Fruit fly (Drosophila melanogaster) whole organism, embryonic: ENCODE results near the gene CG12279.

Source experiments
- CG10209 ChIP-seq: fragments of 200-800 bp; sonication (Bioruptor generic); optimal IDR thresholded peaks from 3 replicates; lab custom pipeline; 2017; ENCODE audit warnings: missing biosample characterization, mild to moderate bottlenecking, missing genetic modification characterization, missing genetic modification reagents
- CG10543 ChIP-seq: fragments of 200-800 bp; sonication (Bioruptor generic); optimal IDR thresholded peaks from 3 replicates; lab custom pipeline; 2017; ENCODE audit warnings: missing biosample characterization, mild to moderate bottlenecking, missing genetic modification characterization, moderate library complexity
- CG10959 ChIP-seq: fragments of 200-800 bp; sonication (Bioruptor generic); IDR thresholded peaks from 2 replicates; pipeline ENCODE4 v1.3.6; 2022; ENCODE audit warnings: missing biosample characterization, missing genetic modification characterization
- CG14667 ChIP-seq: fragments of 200-800 bp; sonication (Bioruptor generic); IDR thresholded peaks from 2 replicates; pipeline ENCODE4 v1.3.6; 2022; ENCODE audit warnings: missing biosample characterization, missing genetic modification characterization
- CG14710 ChIP-seq: fragments of 200-800 bp; sonication (Bioruptor generic); optimal IDR thresholded peaks from 3 replicates; lab custom pipeline; 2019; ENCODE audit warnings: missing biosample characterization, mild to moderate bottlenecking, missing genetic modification characterization, moderate library complexity
- CG17912 ChIP-seq: fragments of 200-800 bp; sonication (Bioruptor generic); optimal IDR thresholded peaks from 2 replicates; lab custom pipeline; 2018; ENCODE audit warnings: missing biosample characterization, mild to moderate bottlenecking, missing genetic modification characterization
- CG18476 ChIP-seq: fragments of 200-800 bp; sonication (Bioruptor generic); optimal IDR thresholded peaks from 2 replicates; lab custom pipeline; 2016; ENCODE audit warnings: missing biosample characterization, mild to moderate bottlenecking, missing genetic modification characterization
- CG2678 ChIP-seq: fragments of 200-800 bp; sonication (Bioruptor generic); optimal IDR thresholded peaks from 3 replicates; lab custom pipeline; 2019; ENCODE audit warnings: missing biosample characterization, mild to moderate bottlenecking, missing genetic modification characterization, moderate library complexity
- CG3065 ChIP-seq: fragments of 200-800 bp; sonication (Bioruptor generic); optimal IDR thresholded peaks from 2 replicates; lab custom pipeline; 2016; ENCODE audit warnings: missing biosample characterization, missing genetic modification characterization
- CG31388 ChIP-seq: fragments of 200-800 bp; sonication (Bioruptor generic); optimal IDR thresholded peaks from 2 replicates; lab custom pipeline; 2016; ENCODE audit warnings: missing biosample characterization, missing genetic modification characterization
- CG32772 ChIP-seq: fragments of 200-800 bp; sonication (Bioruptor generic); IDR thresholded peaks from 2 replicates; pipeline ENCODE4 v1.3.6; 2022; ENCODE audit warnings: missing biosample characterization, missing genetic modification characterization
- CG33213 ChIP-seq: fragments of 200-800 bp; sonication (Bioruptor generic); optimal IDR thresholded peaks from 3 replicates; lab custom pipeline; 2016; ENCODE audit warnings: missing biosample characterization, missing genetic modification characterization
- CG34224 ChIP-seq: fragments of 200-800 bp; sonication (Bioruptor generic); IDR thresholded peaks from 3 replicates; pipeline ENCODE4 v1.3.6; 2022; ENCODE audit warnings: missing biosample characterization, missing genetic modification characterization; ENCODE audit not compliant: partially characterized antibody
- CG4328 ChIP-seq: fragments of 200-800 bp; sonication (Bioruptor generic); optimal IDR thresholded peaks from 3 replicates; lab custom pipeline; 2017; ENCODE audit warnings: missing biosample characterization, missing genetic modification reagents, missing genetic modification characterization
- CG4617 ChIP-seq: fragments of 200-800 bp; sonication (Bioruptor generic); optimal IDR thresholded peaks from 3 replicates; lab custom pipeline; 2016; ENCODE audit warnings: missing biosample characterization, missing genetic modification characterization, borderline replicate concordance
- CG5245 ChIP-seq: fragments of 200-800 bp; sonication (Bioruptor generic); optimal IDR thresholded peaks from 3 replicates; lab custom pipeline; 2016; ENCODE audit warnings: missing biosample characterization, missing genetic modification characterization
- CG7928 ChIP-seq: fragments of 200-800 bp; sonication (Bioruptor generic); optimal IDR thresholded peaks from 2 replicates; lab custom pipeline; 2017; ENCODE audit warnings: missing biosample characterization, mild to moderate bottlenecking, missing genetic modification characterization
- CkIIα-i1 ChIP-seq: fragments of 200-800 bp; sonication (Bioruptor generic); IDR thresholded peaks from 2 replicates; pipeline ENCODE4 v1.3.6; 2022; ENCODE audit warnings: missing biosample characterization, missing genetic modification characterization
- Hmx ChIP-seq: fragments of 200-800 bp; sonication (Bioruptor generic); optimal IDR thresholded peaks from 2 replicates; lab custom pipeline; 2016; ENCODE audit warnings: missing biosample characterization, missing genetic modification characterization
- MBD-R2 ChIP-seq: fragments of 200-800 bp; sonication (Bioruptor generic); IDR thresholded peaks from 2 replicates; pipeline ENCODE4 v1.3.6; 2022; ENCODE audit warnings: missing biosample characterization, missing genetic modification characterization
- Meics ChIP-seq: fragments of 200-800 bp; sonication (Bioruptor generic); optimal IDR thresholded peaks from 2 replicates; lab custom pipeline; 2017; ENCODE audit warnings: missing biosample characterization, mild to moderate bottlenecking, missing genetic modification characterization
- Neu2 ChIP-seq: fragments of 200-800 bp; sonication (Bioruptor generic); optimal IDR thresholded peaks from 3 replicates; lab custom pipeline; 2016; ENCODE audit warnings: missing biosample characterization, missing genetic modification characterization, borderline replicate concordance
- Xrp1 ChIP-seq: fragments of 200-800 bp; sonication (Bioruptor generic); IDR thresholded peaks from 2 replicates; pipeline ENCODE4 v1.3.6; 2022; ENCODE audit warnings: missing biosample characterization, missing genetic modification characterization
- az2 ChIP-seq: fragments of 200-800 bp; sonication (Bioruptor generic); optimal IDR thresholded peaks from 3 replicates; lab custom pipeline; 2016; ENCODE audit warnings: missing biosample characterization, missing genetic modification characterization
- exex ChIP-seq: fragments of 200-800 bp; sonication (Bioruptor generic); optimal IDR thresholded peaks from 4 replicates; lab custom pipeline; 2018; ENCODE audit warnings: missing biosample characterization, mild to moderate bottlenecking, missing genetic modification characterization, moderate library complexity
- eyg ChIP-seq: fragments of 200-800 bp; sonication (Bioruptor generic); optimal IDR thresholded peaks from 3 replicates; lab custom pipeline; 2016; ENCODE audit warnings: missing biosample characterization, missing genetic modification characterization
- her ChIP-seq: fragments of 200-800 bp; sonication (Bioruptor generic); optimal IDR thresholded peaks from 2 replicates; lab custom pipeline; 2016; ENCODE audit warnings: missing biosample characterization, missing genetic modification characterization
- nerfin-2 ChIP-seq: fragments of 200-800 bp; sonication (Bioruptor generic); IDR thresholded peaks from 2 replicates; pipeline ENCODE4 v1.3.6; 2022; ENCODE audit warnings: missing biosample characterization, missing genetic modification characterization; ENCODE audit not compliant: partially characterized antibody
- phol ChIP-seq: fragments of 200-800 bp; sonication (Bioruptor generic); optimal IDR thresholded peaks from 3 replicates; lab custom pipeline; 2018; ENCODE audit warnings: missing biosample characterization, mild to moderate bottlenecking, missing genetic modification characterization, moderate library complexity
- schlank ChIP-seq: fragments of 200-800 bp; sonication (Bioruptor generic); optimal IDR thresholded peaks from 2 replicates; lab custom pipeline; 2018; ENCODE audit warnings: missing biosample characterization, mild to moderate bottlenecking, missing genetic modification characterization
- sens ChIP-seq: fragments of 200-800 bp; sonication (Bioruptor generic); peaks from one replicate; lab custom pipeline; 2016; ENCODE audit warnings: missing biosample characterization, missing genetic modification characterization
- wdn ChIP-seq: fragments of 200-800 bp; sonication (Bioruptor generic); IDR thresholded peaks from 2 replicates; pipeline ENCODE4 v1.3.6; 2022; ENCODE audit warnings: missing biosample characterization, missing genetic modification characterization
- wor ChIP-seq: fragments of 200-800 bp; sonication (Bioruptor generic); IDR thresholded peaks from 2 replicates; pipeline ENCODE4 v1.3.6; 2022; ENCODE audit warnings: missing biosample characterization, missing genetic modification characterization

Gene CG12279

DNA sequence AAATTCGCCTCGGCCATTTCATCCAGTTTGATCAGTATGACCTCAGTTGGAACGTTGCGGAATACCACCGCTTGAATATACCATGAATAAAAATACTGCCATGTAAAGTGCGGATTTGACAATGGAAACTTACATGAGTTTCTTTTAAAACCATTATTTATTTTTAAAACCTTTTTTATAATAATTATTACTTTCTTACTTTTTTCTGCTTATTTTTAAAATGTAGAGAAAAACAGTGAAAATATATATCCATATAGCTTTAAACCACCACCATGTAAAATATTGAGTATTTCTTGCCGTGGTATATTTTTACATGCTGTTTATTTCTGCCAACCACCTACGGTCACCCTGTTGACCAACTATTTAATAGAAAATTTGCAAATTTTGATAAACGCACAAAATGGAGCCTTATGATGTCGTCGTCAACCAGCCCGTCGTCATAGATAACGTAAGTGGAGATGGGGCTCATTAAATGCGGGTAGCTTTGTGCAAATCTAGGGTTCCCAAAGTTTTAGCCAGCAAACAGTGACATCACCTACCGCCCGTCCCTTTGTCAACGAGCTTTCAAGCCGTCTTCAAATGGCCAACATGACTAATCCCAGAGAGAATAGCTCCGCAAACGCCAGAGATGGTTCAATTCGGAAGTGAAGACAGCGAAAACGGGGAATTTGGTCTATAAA, 13.3 kb upstream of the CG12279 start, which contains the start of gene Arp1 (continued):
- no peak for TF ChIP-seq Xrp1 (GFP tag; lab: Robert Waterston, UW)
- no peak for TF ChIP-seq her (GFP tag; lab: Kevin White, UChicago)
- peak; percentile 83 for TF ChIP-seq CG4617
- peak; percentile 54 for TF ChIP-seq CG14710 (tag; lab: Kevin White, UChicago)

DNA sequence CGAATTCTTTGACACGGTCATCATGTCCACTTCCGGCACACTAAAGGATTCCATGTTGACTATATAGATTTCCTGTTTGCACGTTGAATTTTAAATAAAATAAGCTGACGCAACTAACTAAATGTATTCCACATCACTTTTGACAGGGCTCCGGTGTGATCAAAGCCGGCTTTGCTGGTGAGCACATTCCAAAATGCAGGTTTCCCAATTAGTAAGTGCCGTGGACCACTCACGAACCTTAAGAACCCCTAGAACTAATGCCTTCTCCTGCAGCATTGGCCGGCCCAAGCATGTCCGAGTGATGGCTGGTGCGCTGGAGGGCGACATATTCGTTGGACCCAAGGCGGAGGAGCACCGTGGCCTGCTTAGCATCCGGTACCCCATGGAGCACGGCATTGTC, 12.4 kb upstream of the CG12279 start, which contains the start of gene CG31347:
Gene CG31347 (minus strand): TSS at position 101 of the 400 bp plus-strand sequence.
- TF ChIP-seq az2 (no peak), wor (GFP tag; lab: Robert Waterston, UW) (no peak), CG33213 (GFP tag; lab: Kevin White, UChicago) (no peak)
- TF ChIP-seq, all 482 proteins: peak for 0

DNA sequence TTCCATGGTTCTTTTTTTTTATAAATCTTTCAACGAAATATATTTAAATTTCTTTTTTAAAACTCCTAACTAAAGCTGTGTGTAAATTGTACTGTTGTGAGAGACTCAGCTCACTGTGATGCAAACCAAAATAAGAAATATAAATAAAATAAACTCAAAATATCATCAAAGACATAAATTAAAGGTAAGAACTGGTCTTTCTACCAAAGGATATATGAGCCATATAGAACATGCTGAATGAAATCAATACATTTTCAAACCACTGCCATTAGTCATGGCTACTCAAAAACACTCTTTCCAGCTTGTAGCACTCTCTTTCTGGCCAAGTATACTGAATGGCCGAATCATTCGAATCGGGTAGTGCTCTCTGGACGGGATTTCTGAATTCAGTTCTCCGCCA, 10.2 kb upstream of the CG12279 start, which contains the start of the genes CG14391 and NijC:
Gene CG14391 (minus strand): TSS at position 101 of the 400 bp plus-strand sequence.
Gene NijC (plus strand): TSS at position 388 of the 400 bp plus-strand sequence.
- TF ChIP-seq Hmx (GFP tag; lab: Kevin White, UChicago), result no peak
- no peak for TF ChIP-seq CG2678 (tag; lab: Kevin White, UChicago)
- TF ChIP-seq CG7928 (GFP tag; lab: Kevin White, UChicago), result no peak
- no peak for TF ChIP-seq CG17912 (GFP tag; lab: Kevin White, UChicago)
- TF ChIP-seq exex (tag; lab: Kevin White, UChicago), result no peak
- TF ChIP-seq CG5245 (GFP tag; lab: Kevin White, UChicago), result no peak
- no peak for TF ChIP-seq Meics (GFP tag; lab: Kevin White, UChicago)
- TF ChIP-seq CG32772 (GFP tag; lab: Robert Waterston, UW), result no peak
- no peak for TF ChIP-seq CG14667 (GFP tag; lab: Robert Waterston, UW)

DNA sequence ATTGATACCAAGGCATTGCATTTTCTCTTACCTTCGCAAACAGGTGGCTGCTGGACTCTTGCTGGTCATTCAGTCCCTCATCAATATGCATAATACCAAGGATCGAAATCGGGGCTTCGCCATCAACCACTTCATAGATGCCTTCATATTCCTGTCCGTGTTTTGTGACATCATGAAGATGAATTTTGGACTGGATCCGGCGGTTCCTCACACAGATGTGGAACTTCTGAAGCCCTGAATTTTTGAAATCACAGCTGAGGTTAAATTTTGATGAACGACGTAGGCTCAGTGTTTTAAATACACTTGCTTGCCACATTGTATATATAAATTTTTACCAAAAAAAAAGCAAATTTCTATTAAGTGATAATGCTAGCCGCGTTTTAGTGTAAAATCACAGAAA, 7.9 kb upstream of the CG12279 start, which contains the start of gene Past1:
Gene Past1 (plus strand): TSS at position 301 of the 400 bp plus-strand sequence.
- no peak for TF ChIP-seq schlank (tag; lab: Kevin White, UChicago)
- TF ChIP-seq CG10959 (GFP tag; lab: Robert Waterston, UW), result no peak
- no peak for TF ChIP-seq phol (tag; lab: Kevin White, UChicago)
- no peak for TF ChIP-seq nerfin-2 (GFP tag; lab: Robert Waterston, UW)
- no peak for TF ChIP-seq CG10543
- no peak for TF ChIP-seq CG34224 (GFP tag; lab: Robert Waterston, UW)
- TF ChIP-seq CG3065, result no peak
- TF ChIP-seq eyg (GFP tag; lab: Kevin White, UChicago), result no peak
- TF ChIP-seq sens (GFP tag; lab: Kevin White, UChicago), result no peak
- TF ChIP-seq MBD-R2, result no peak
- no peak for TF ChIP-seq Neu2 (GFP tag; lab: Kevin White, UChicago)
- no peak for TF ChIP-seq CG18476 (GFP tag; lab: Kevin White, UChicago)
- TF ChIP-seq CG31388, result no peak
- no peak for TF ChIP-seq CG4328 (GFP tag; lab: Kevin White, UChicago)
- no peak for TF ChIP-seq wdn (GFP tag; lab: Robert Waterston, UW)
- no peak for TF ChIP-seq CG10209 (GFP tag; lab: Kevin White, UChicago)
- TF ChIP-seq CkIIα-i1, result no peak
